Worm (Caenorhabditis elegans): ENCODE measurements around the gene C05D11.1.

The C05D11.1 gene

DNA sequence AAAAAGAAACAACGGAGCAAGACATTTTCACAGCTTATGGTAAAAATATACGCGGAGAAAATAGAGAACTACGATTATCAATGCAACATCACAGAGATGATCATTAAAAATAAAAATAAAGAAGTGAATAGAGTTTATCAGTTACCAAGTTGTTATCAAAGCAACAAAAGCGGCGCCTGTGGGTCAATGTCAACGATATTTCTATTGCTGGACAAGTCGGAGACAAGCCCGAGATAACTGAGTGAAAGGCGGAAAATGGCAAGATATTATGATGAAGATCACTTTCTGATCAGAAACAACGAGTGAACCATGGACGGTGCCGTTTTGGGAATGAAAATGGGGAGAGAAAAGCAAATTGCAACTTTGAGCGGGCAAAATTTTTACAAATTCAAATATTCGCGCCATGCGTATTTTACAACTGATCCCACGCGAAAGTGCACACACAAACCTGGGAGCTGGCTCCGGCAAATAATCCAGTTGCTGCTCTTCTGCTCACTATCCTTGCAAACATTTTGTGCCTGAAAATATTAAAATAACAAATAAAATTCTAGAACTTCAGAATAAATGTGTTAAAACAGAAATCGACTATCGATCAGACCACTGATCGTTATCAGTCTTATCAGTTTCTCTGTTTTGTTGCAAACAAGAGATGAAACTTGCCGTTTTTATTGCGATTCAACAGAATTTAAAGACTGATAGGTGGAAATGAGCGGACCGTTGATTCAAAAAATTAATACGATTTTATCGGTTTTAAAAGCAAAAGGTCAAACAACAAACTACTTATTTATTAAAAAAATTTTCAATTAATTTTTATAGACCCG, 6.1 kb downstream of the C05D11.1 start, which contains the start of gene mel-32:
Gene mel-32 (minus strand): TSS at position 696 of the 821 bp plus-strand sequence.
- peak; percentile 71 to 83 (median 75) for TF ChIP-seq dpl-1 (GFP tag; optimal IDR thresholded peaks at IDR 0.05)
- TF ChIP-seq nhr-237 (tag; optimal IDR thresholded peaks at IDR 0.05), result no peak
- peak; percentile 84 for TF ChIP-seq blmp-1 (tag; optimal IDR thresholded peaks at IDR 0.05)
- TF ChIP-seq nhr-90 (tag; optimal IDR thresholded peaks at IDR 0.05; ENCODE audit: poor library complexity), result no peak
- TF ChIP-seq vab-15 (tag; optimal IDR thresholded peaks at IDR 0.05), result no peak
- no peak for TF ChIP-seq C16A3.4 (tag; optimal IDR thresholded peaks at IDR 0.05)
- TF ChIP-seq isw-1 (GFP tag; IDR thresholded peaks at IDR 0.05), result no peak
- TF ChIP-seq ama-1 (optimal IDR thresholded peaks at IDR 0.05), result no peak
- no peak for TF ChIP-seq ces-1 (GFP tag; optimal IDR thresholded peaks at IDR 0.05)
- TF ChIP-seq fkh-8 (tag; optimal IDR thresholded peaks at IDR 0.05), result no peak
- no peak for TF ChIP-seq mdl-1 (tag; optimal IDR thresholded peaks at IDR 0.05)
- TF ChIP-seq nhr-12 (tag; optimal IDR thresholded peaks at IDR 0.05), result no peak
- TF ChIP-seq grh-1 (GFP tag; IDR thresholded peaks at IDR 0.05), result no peak
- peak; percentile 1 for TF ChIP-seq lin-13 (GFP tag; optimal IDR thresholded peaks at IDR 0.05)
- TF ChIP-seq F16B12.6 (tag; optimal IDR thresholded peaks at IDR 0.05), result peak; percentile 76
- peak in 1 of 3 experiments; percentile 15 for TF ChIP-seq ceh-82 (tag; optimal IDR thresholded peaks at IDR 0.05)
- TF ChIP-seq elt-3 (tag; optimal IDR thresholded peaks at IDR 0.05), result peak in 1 of 6 experiments; percentile 67
- TF ChIP-seq aly-2 (tag; optimal IDR thresholded peaks at IDR 0.05), result no peak
- no peak for TF ChIP-seq ceh-90 (tag; optimal IDR thresholded peaks at IDR 0.05)
- TF ChIP-seq nhr-47 (tag; optimal IDR thresholded peaks at IDR 0.05), result peak; percentile 20
- TF ChIP-seq lin-15B (tag; optimal IDR thresholded peaks at IDR 0.05), result no peak
- TF ChIP-seq nhr-85 (tag), result peak; percentile 12
- peak; percentile 81 to 84 for TF ChIP-seq efl-1 (optimal IDR thresholded peaks at IDR 0.05)
- TF ChIP-seq efl-1 (GFP tag; optimal IDR thresholded peaks at IDR 0.05 in 1 of 2), result peak; percentile 84 to 98
- peak; percentile 38 for TF ChIP-seq nhr-19 (GFP tag; conservative IDR thresholded peaks at IDR 0.05)
- TF ChIP-seq lin-35 (GFP tag; optimal IDR thresholded peaks at IDR 0.05), result peak; percentile 65 to 76
- no peak for TF ChIP-seq snpc-4 (tag; optimal IDR thresholded peaks at IDR 0.05)
- TF ChIP-seq pqm-1 (tag; optimal IDR thresholded peaks at IDR 0.05), result no peak
- no peak for TF ChIP-seq pag-3 (tag; optimal IDR thresholded peaks at IDR 0.05; ENCODE audit: borderline replicate concordance, insufficient read depth)
- TF ChIP-seq lsy-2 (tag; optimal IDR thresholded peaks at IDR 0.05), result peak in 1 of 2 experiments; percentile 55
- TF ChIP-seq mep-1 (tag; optimal IDR thresholded peaks at IDR 0.05), result no peak
- peak; percentile 37 for TF ChIP-seq rnt-1 (tag; optimal IDR thresholded peaks at IDR 0.05)
- TF ChIP-seq dsc-1 (tag; optimal IDR thresholded peaks at IDR 0.05), result no peak
- no peak for TF ChIP-seq hlh-4 (tag; optimal IDR thresholded peaks at IDR 0.05)
- peak; percentile 51 for TF ChIP-seq elt-2 (tag; optimal IDR thresholded peaks at IDR 0.05)
- no peak for TF ChIP-seq ceh-8 (GFP tag; optimal IDR thresholded peaks at IDR 0.05)
- no peak for TF ChIP-seq unc-62 (GFP tag; optimal IDR thresholded peaks at IDR 0.05)
- no peak for TF ChIP-seq swsn-7 (tag; optimal IDR thresholded peaks at IDR 0.05)
- no peak for TF ChIP-seq fkh-10 (GFP tag; optimal IDR thresholded peaks at IDR 0.05)
- no peak for TF ChIP-seq pax-3 (tag; optimal IDR thresholded peaks at IDR 0.05)
- TF ChIP-seq nhr-20 (tag; optimal IDR thresholded peaks at IDR 0.05), result peak; percentile 36
- no peak for TF ChIP-seq unc-30 (tag; optimal IDR thresholded peaks at IDR 0.05)
- no peak for TF ChIP-seq nhr-28 (tag; optimal IDR thresholded peaks at IDR 0.05)
- no peak for TF ChIP-seq ceh-88 (GFP tag; IDR thresholded peaks at IDR 0.05)
- peak; percentile 26 for TF ChIP-seq snu-23 (GFP tag; optimal IDR thresholded peaks at IDR 0.05)
- TF ChIP-seq sup-37 (GFP tag; optimal IDR thresholded peaks at IDR 0.05), result no peak
- peak; percentile 41 for TF ChIP-seq nhr-71 (tag; optimal IDR thresholded peaks at IDR 0.05)

Measured in whole organism, L1 larva.